Worm (Caenorhabditis elegans): ENCODE data around the gene gpch-1.

The gpch-1 gene

DNA sequence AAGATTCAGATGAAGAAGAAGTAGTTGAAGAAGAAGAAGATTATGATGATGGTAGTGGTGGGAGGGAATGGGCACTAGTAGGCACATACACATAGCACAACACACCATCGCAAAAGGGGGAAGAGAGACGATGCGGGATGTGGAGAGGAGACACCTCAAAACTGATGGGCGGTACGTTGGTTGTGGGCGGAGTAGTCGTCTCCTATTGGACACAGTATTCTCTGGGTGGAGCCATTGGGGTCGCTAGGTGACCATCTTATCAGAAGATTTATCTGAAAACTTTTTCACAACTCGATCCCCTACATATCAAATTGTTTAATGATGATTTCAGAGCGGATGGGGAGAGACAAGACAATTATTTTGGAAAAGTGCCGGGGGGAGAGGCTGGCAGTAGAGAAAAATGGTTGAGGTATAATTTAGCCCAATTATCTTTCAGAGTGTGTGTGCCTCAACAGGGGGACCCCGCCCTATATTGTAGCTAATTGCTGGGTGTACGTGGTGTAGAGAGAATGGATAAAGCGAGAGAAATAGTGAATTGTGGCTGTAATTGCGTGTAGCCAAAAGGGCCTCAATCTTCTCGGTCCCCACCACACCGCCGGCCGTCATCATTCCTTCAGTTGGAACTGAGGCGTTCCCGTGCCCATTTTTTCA, 42.5 kb downstream of the gpch-1 start:
- TF ChIP-seq elt-1 (tag; optimal IDR thresholded peaks at IDR 0.05) (no peak), nhr-237 (tag; optimal IDR thresholded peaks at IDR 0.05) (no peak), nhr-23 (tag; optimal IDR thresholded peaks at IDR 0.05) (peak; percentile 9), nfya-1 (tag; optimal IDR thresholded peaks at IDR 0.05; ENCODE audit: insufficient read depth) (peak; percentile 71)

DNA sequence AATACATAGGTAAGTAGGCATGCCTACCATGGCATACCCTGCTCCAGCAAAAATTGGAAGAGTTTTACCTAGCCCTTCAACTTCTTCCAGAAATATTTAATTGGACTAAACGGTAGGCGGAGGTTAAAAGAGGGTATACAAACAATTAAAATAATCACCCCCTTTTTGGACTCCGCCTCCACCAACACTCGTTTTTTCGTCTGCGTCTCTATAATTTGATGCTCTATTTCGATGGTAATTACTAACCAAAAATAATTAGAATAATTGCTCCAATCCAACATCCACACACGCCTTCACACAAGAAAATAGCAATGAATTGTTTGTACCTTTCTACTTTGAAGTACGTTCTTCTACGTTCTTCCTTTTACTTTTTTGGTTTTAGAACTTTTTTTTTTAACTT, 44.4 kb downstream of the gpch-1 start:
- TF ChIP-seq ztf-11 (tag; optimal IDR thresholded peaks at IDR 0.05), result no peak
- peak; percentile 16 for TF ChIP-seq nhr-23 (tag; optimal IDR thresholded peaks at IDR 0.05)
- peak; percentile 7 for TF ChIP-seq nfya-1 (tag; optimal IDR thresholded peaks at IDR 0.05; ENCODE audit: insufficient read depth)

DNA sequence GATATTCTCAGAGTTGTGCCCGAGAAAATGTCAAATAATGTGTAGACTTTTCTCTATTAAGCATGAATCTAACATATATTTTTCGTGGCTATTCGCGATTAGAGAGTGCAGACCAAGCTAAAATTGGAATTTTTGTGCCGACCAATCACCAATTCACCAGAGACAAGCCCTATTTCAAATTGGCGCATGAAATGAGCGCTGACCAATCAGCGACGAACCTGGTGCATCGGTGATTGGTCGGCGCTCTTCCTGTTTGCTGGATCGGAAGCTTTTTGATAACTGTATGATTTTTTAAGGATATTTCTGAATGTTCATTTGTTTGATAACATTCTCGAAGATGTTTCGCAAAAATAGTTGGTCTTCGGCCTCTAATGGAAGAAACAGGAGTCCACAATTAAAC, 45.0 kb downstream of the gpch-1 start:
- TF ChIP-seq ceh-16 (tag; optimal IDR thresholded peaks at IDR 0.05) (no peak), nfya-1 (tag; optimal IDR thresholded peaks at IDR 0.05; ENCODE audit: insufficient read depth) (peak; percentile 76), ztf-11 (tag; optimal IDR thresholded peaks at IDR 0.05) (no peak), nhr-11 (tag; optimal IDR thresholded peaks at IDR 0.05) (no peak), ztf-4 (tag; optimal IDR thresholded peaks at IDR 0.05) (no peak), eor-1 (tag; optimal IDR thresholded peaks at IDR 0.05) (no peak), zag-1 (tag; optimal IDR thresholded peaks at IDR 0.05) (no peak), lin-15B (tag; optimal IDR thresholded peaks at IDR 0.05) (no peak), fkh-10 (GFP tag; optimal IDR thresholded peaks at IDR 0.05) (no peak)

DNA sequence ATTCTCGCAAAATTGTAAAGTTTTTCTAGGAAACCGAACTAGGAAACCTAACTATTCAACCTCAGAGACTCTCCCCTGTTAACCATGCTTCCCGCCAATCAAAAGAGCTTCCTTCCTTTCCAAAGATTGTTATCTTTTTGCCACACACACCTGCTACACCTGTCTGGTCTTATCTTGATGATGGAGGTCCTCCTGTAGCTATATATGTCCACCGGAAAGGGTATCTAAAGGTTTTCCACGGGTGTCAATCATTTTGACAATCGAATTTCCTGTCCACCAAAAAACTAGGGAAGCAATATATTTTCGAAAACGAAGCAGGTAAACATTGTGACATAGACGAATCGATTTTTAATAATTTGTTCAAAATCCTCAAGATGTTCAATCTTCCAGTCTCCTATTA, 45.4 kb downstream of the gpch-1 start:
- no peak for TF ChIP-seq unc-39 (tag; optimal IDR thresholded peaks at IDR 0.05)
- TF ChIP-seq sea-2 (GFP tag; optimal IDR thresholded peaks at IDR 0.05), result no peak
- no peak for TF ChIP-seq snpc-4 (tag; optimal IDR thresholded peaks at IDR 0.05)
- no peak for TF ChIP-seq egl-27 (tag; optimal IDR thresholded peaks at IDR 0.05)
- TF ChIP-seq nhr-67 (tag; optimal IDR thresholded peaks at IDR 0.05), result no peak
- TF ChIP-seq tbx-2 (tag; optimal IDR thresholded peaks at IDR 0.05), result no peak
- TF ChIP-seq mdl-1 (tag; optimal IDR thresholded peaks at IDR 0.05), result no peak
- TF ChIP-seq ama-1 (optimal IDR thresholded peaks at IDR 0.05), result no peak
- TF ChIP-seq nhr-237 (tag; optimal IDR thresholded peaks at IDR 0.05), result no peak
- TF ChIP-seq nhr-25 (tag; optimal IDR thresholded peaks at IDR 0.05), result peak; percentile 2
- peak; percentile 76 for TF ChIP-seq elt-1 (tag; optimal IDR thresholded peaks at IDR 0.05)
- TF ChIP-seq fkh-2 (tag; optimal IDR thresholded peaks at IDR 0.05), result no peak
- TF ChIP-seq unc-62 (GFP tag; optimal IDR thresholded peaks at IDR 0.05), result peak; percentile 10

DNA sequence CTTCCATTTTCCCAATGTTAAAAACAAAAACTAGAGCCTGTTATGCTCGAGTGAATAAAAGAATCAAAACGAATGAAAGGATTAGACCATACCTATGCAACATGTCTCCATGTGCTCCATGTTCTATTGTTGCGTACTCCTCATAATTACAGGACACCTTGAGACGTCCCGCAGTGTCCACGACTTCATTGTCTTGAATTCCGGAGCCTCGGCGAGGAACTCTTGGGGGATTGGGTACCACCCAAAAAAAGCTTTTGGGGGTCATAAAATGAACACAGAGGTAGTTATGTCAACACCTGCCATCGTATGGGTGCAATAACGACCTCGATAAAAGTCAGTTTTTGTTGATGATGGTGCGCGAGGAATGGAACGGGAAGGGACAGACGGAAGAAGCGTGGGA, 46.6 kb downstream of the gpch-1 start:
- TF ChIP-seq jun-1 (tag; optimal IDR thresholded peaks at IDR 0.05), result no peak
- TF ChIP-seq ceh-16 (tag; optimal IDR thresholded peaks at IDR 0.05), result no peak
- TF ChIP-seq daf-12 (tag; optimal IDR thresholded peaks at IDR 0.05), result no peak
- no peak for TF ChIP-seq sea-2 (GFP tag; optimal IDR thresholded peaks at IDR 0.05)
- TF ChIP-seq nhr-67 (tag; optimal IDR thresholded peaks at IDR 0.05), result no peak
- TF ChIP-seq ZK546.5 (tag; optimal IDR thresholded peaks at IDR 0.05), result no peak
- TF ChIP-seq fkh-2 (tag; optimal IDR thresholded peaks at IDR 0.05), result no peak
- no peak for TF ChIP-seq elt-3 (tag; optimal IDR thresholded peaks at IDR 0.05)
- TF ChIP-seq aly-2 (tag; optimal IDR thresholded peaks at IDR 0.05), result no peak
- no peak for TF ChIP-seq mml-1 (tag; optimal IDR thresholded peaks at IDR 0.05)
- no peak for TF ChIP-seq ama-1 (optimal IDR thresholded peaks at IDR 0.05)
- TF ChIP-seq egl-27 (tag; optimal IDR thresholded peaks at IDR 0.05), result no peak
- TF ChIP-seq tbx-2 (tag; optimal IDR thresholded peaks at IDR 0.05), result no peak
- TF ChIP-seq nfya-1 (tag; optimal IDR thresholded peaks at IDR 0.05; ENCODE audit: insufficient read depth), result no peak
- TF ChIP-seq ztf-11 (tag; optimal IDR thresholded peaks at IDR 0.05), result no peak
- TF ChIP-seq pqm-1 (tag; optimal IDR thresholded peaks at IDR 0.05), result no peak
- no peak for TF ChIP-seq nhr-76 (tag; optimal IDR thresholded peaks at IDR 0.05)
- no peak for TF ChIP-seq zag-1 (tag; optimal IDR thresholded peaks at IDR 0.05)
- TF ChIP-seq nhr-43 (tag; optimal IDR thresholded peaks at IDR 0.05; ENCODE audit: poor library complexity, severe bottlenecking), result no peak
- TF ChIP-seq fos-1 (tag; optimal IDR thresholded peaks at IDR 0.05), result no peak

All from whole organism, L3 larva.